Worm (Caenorhabditis elegans) whole organism, midembryonic: ENCODE results near the gene nhr-98.

ENCODE experiments used
- cog-1 ChIP-seq: sonication (generic microtip); optimal IDR thresholded peaks from 2 replicates; lab custom pipeline; 2016; ENCODE audit warnings: missing genetic modification characterization, missing compliant biosample characterization
- flt-1 ChIP-seq: fragments of 200-800 bp; sonication (Bioruptor generic); IDR thresholded peaks from 2 replicates; pipeline ENCODE4 v1.3.6; 2022; ENCODE audit warnings: missing genetic modification characterization, missing compliant biosample characterization
- klf-2 ChIP-seq: fragments of 200-800 bp; sonication (Bioruptor generic); conservative IDR thresholded peaks from 2 replicates; pipeline ENCODE4 v1.3.6; 2022; ENCODE audit warnings: missing genetic modification reagents, missing genetic modification characterization, missing compliant biosample characterization
- med-1 ChIP-seq: sonication (generic microtip); optimal IDR thresholded peaks from 2 replicates; lab custom pipeline; 2017; ENCODE audit warnings: missing genetic modification characterization, mild to moderate bottlenecking, missing compliant biosample characterization, antibody characterized with exemption, missing genetic modification reagents; ENCODE audit not compliant: insufficient read depth
- ref-1 ChIP-seq: fragments of 200-800 bp; sonication (Bioruptor generic); conservative IDR thresholded peaks from 2 replicates; pipeline ENCODE4 v1.3.6; 2022; ENCODE audit warnings: missing genetic modification reagents, missing genetic modification characterization, missing compliant biosample characterization
- tab-1 ChIP-seq: fragments of 200-800 bp; sonication (Bioruptor generic); IDR thresholded peaks from 2 replicates; pipeline ENCODE4 v1.3.6; 2022; ENCODE audit warnings: missing genetic modification characterization, missing compliant biosample characterization
- ztf-23 ChIP-seq: fragments of 200-800 bp; sonication (Bioruptor generic); IDR thresholded peaks from 2 replicates; pipeline ENCODE4 v1.3.6; 2022; ENCODE audit warnings: missing genetic modification reagents, missing genetic modification characterization, missing compliant biosample characterization
- ztf-29 ChIP-seq: fragments of 200-800 bp; sonication (Bioruptor generic); IDR thresholded peaks from 2 replicates; pipeline ENCODE4 v1.3.6; 2022; ENCODE audit warnings: missing genetic modification reagents, missing genetic modification characterization, missing compliant biosample characterization

DNA sequence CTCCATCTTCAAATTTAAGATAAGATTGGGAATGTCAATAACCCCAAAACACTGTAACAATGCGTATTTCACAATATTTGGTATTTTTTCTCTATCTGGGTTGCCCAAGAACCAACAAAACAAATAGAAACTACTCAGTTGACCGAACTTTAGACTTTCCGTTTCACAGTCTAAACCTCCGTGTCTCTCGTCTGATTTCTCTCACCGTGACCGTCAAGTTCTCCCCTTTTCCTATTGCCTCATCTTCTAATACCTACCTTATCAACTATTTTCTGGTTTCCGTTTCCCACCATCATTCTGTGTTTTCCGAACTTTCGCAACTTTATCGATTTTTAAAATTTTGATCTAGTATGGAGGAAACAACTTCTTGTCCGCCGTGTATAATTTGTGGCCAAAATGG, 40.6 kb downstream of the nhr-98 start, which contains the start of gene nhr-131:
- TF ChIP-seq ztf-23 (GFP tag; lab: Robert Waterston, UW) (no peak), flt-1 (GFP tag; lab: Robert Waterston, UW) (no peak), med-1 (GFP tag; lab: Kevin White, UChicago) (no peak), ref-1 (no peak), klf-2 (GFP tag; lab: Robert Waterston, UW) (no peak), ztf-29 (GFP tag; lab: Robert Waterston, UW) (no peak), cog-1 (no peak), tab-1 (GFP tag; lab: Robert Waterston, UW) (no peak)
